Fruit fly (Drosophila melanogaster) whole organism, embryonic: ENCODE data around the gene Dbp21E2.

Source experiments
- CG10147 ChIP-seq: fragments of 200-800 bp; sonication (Bioruptor generic); optimal IDR thresholded peaks from 2 replicates; lab custom pipeline; 2019; ENCODE audit warnings: missing biosample characterization, mild to moderate bottlenecking, missing genetic modification characterization, moderate library complexity
- CG1024 ChIP-seq: fragments of 200-800 bp; sonication (Bioruptor generic); IDR thresholded peaks from 2 replicates; pipeline ENCODE4 v1.3.6; 2022; ENCODE audit warnings: missing biosample characterization, missing genetic modification characterization
- CG10654 ChIP-seq: fragments of 200-800 bp; sonication (Bioruptor generic); optimal IDR thresholded peaks from 2 replicates; lab custom pipeline; 2016; ENCODE audit warnings: missing biosample characterization, missing genetic modification characterization
- CG11696 ChIP-seq: fragments of 200-800 bp; sonication (Bioruptor generic); IDR thresholded peaks from 2 replicates; pipeline ENCODE4 v1.3.6; 2022; ENCODE audit warnings: missing biosample characterization, missing genetic modification characterization
- CG12299 ChIP-seq: fragments of 200-800 bp; sonication (Bioruptor generic); optimal IDR thresholded peaks from 2 replicates; lab custom pipeline; 2018; ENCODE audit warnings: missing biosample characterization, mild to moderate bottlenecking, missing genetic modification characterization
- CG14441 ChIP-seq: fragments of 200-800 bp; sonication (Bioruptor generic); IDR thresholded peaks from 2 replicates; pipeline ENCODE4 v1.3.6; 2022; ENCODE audit warnings: missing biosample characterization, missing genetic modification characterization
- CG15011 ChIP-seq: fragments of 200-800 bp; sonication (Bioruptor generic); optimal IDR thresholded peaks from 3 replicates; lab custom pipeline; 2018; ENCODE audit warnings: missing biosample characterization, mild to moderate bottlenecking, missing genetic modification characterization
- CG15601 ChIP-seq: fragments of 200-800 bp; sonication (Bioruptor generic); optimal IDR thresholded peaks from 3 replicates; lab custom pipeline; 2019; ENCODE audit warnings: missing biosample characterization, mild to moderate bottlenecking, missing genetic modification characterization, moderate library complexity
- CG1647 ChIP-seq: fragments of 200-800 bp; sonication (Bioruptor generic); optimal IDR thresholded peaks from 3 replicates; lab custom pipeline; 2016; ENCODE audit warnings: missing biosample characterization, missing genetic modification characterization
- CG18599 ChIP-seq: fragments of 200-800 bp; sonication (Bioruptor generic); optimal IDR thresholded peaks from 3 replicates; lab custom pipeline; 2017; ENCODE audit warnings: missing biosample characterization, missing genetic modification characterization, mild to moderate bottlenecking, moderate library complexity, missing genetic modification reagents
- CG30020 ChIP-seq: fragments of 200-800 bp; optimal IDR thresholded peaks from 2 replicates; lab custom pipeline; 2019; ENCODE audit warnings: missing biosample characterization, mild to moderate bottlenecking, missing genetic modification characterization, moderate library complexity
- CG3281 ChIP-seq: fragments of 200-800 bp; sonication (Bioruptor generic); optimal IDR thresholded peaks from 3 replicates; lab custom pipeline; 2017; ENCODE audit warnings: missing biosample characterization, mild to moderate bottlenecking, missing genetic modification characterization
- CG33557 ChIP-seq: fragments of 200-800 bp; sonication (Bioruptor generic); optimal IDR thresholded peaks from 2 replicates; lab custom pipeline; 2019; ENCODE audit warnings: missing biosample characterization, mild to moderate bottlenecking, missing genetic modification characterization, moderate library complexity
- CG3407 ChIP-seq: fragments of 200-800 bp; sonication (Bioruptor generic); optimal IDR thresholded peaks from 2 replicates; lab custom pipeline; 2018; ENCODE audit warnings: missing biosample characterization, mild to moderate bottlenecking, missing genetic modification characterization
- CG5180 ChIP-seq: fragments of 200-800 bp; sonication (Bioruptor generic); optimal IDR thresholded peaks from 3 replicates; lab custom pipeline; 2017; ENCODE audit warnings: missing biosample characterization, missing genetic modification characterization, mild to moderate bottlenecking, moderate library complexity, missing genetic modification reagents
- CG6765 ChIP-seq: fragments of 200-800 bp; sonication (Bioruptor generic); optimal IDR thresholded peaks from 3 replicates; lab custom pipeline; 2017; ENCODE audit warnings: missing biosample characterization, mild to moderate bottlenecking, missing genetic modification characterization
- CG7372 ChIP-seq: fragments of 200-800 bp; sonication (Bioruptor generic); IDR thresholded peaks from 2 replicates; pipeline ENCODE4 v1.3.6; 2022; ENCODE audit warnings: missing biosample characterization, missing genetic modification characterization
- CG7556 ChIP-seq: fragments of 200-800 bp; sonication (Bioruptor generic); optimal IDR thresholded peaks from 2 replicates; lab custom pipeline; 2017; ENCODE audit warnings: missing biosample characterization, mild to moderate bottlenecking, missing genetic modification characterization
- CG8290 ChIP-seq, 3 experiments: fragments of 200-800 bp; sonication (Bioruptor generic); optimal IDR thresholded peaks; 2 replicates each; lab custom pipeline; 2016 to 2019; ENCODE audit warnings: missing biosample characterization in 3 of 3, missing genetic modification characterization in 3 of 3, mild to moderate bottlenecking in 2 of 3, moderate library complexity in 1 of 3
- CG8359 ChIP-seq: fragments of 200-800 bp; sonication (Bioruptor generic); optimal IDR thresholded peaks from 2 replicates; lab custom pipeline; 2017; ENCODE audit warnings: missing biosample characterization, mild to moderate bottlenecking, missing genetic modification characterization, borderline replicate concordance
- CG8478 ChIP-seq: fragments of >200 bp; optimal IDR thresholded peaks from 2 replicates; lab custom pipeline; 2018
- Chrac-16 ChIP-seq: fragments of 200-800 bp; sonication (Bioruptor generic); optimal IDR thresholded peaks from 3 replicates; lab custom pipeline; 2016; ENCODE audit warnings: missing biosample characterization, missing genetic modification characterization
- CoRest ChIP-seq: fragments of 200-800 bp; sonication (Bioruptor generic); optimal IDR thresholded peaks from 3 replicates; lab custom pipeline; 2018; ENCODE audit warnings: missing biosample characterization, mild to moderate bottlenecking, missing genetic modification characterization, moderate library complexity
- D19A ChIP-seq: fragments of 200-800 bp; optimal IDR thresholded peaks from 3 replicates; lab custom pipeline; 2019; ENCODE audit warnings: missing biosample characterization, mild to moderate bottlenecking, missing genetic modification characterization, moderate library complexity
- Fer1 ChIP-seq: fragments of 200-800 bp; sonication (Bioruptor generic); optimal IDR thresholded peaks from 2 replicates; lab custom pipeline; 2017; ENCODE audit warnings: missing biosample characterization, mild to moderate bottlenecking, missing genetic modification characterization
- Fer2 ChIP-seq: fragments of 200-800 bp; sonication (Bioruptor generic); optimal IDR thresholded peaks from 2 replicates; lab custom pipeline; 2018; ENCODE audit warnings: missing biosample characterization, mild to moderate bottlenecking, missing genetic modification characterization, moderate library complexity
- Fer3 ChIP-seq: fragments of 200-800 bp; sonication (Bioruptor generic); optimal IDR thresholded peaks from 2 replicates; lab custom pipeline; 2018; ENCODE audit warnings: missing biosample characterization, mild to moderate bottlenecking, missing genetic modification characterization, moderate library complexity
- HHEX ChIP-seq: fragments of 200-800 bp; sonication (Bioruptor generic); optimal IDR thresholded peaks from 3 replicates; lab custom pipeline; 2017; ENCODE audit warnings: missing biosample characterization, mild to moderate bottlenecking, missing genetic modification characterization, missing genetic modification reagents
- HLH54F ChIP-seq: fragments of 200-800 bp; sonication (Bioruptor generic); optimal IDR thresholded peaks from 3 replicates; lab custom pipeline; 2016; ENCODE audit warnings: missing biosample characterization, missing genetic modification characterization
- HmgZ ChIP-seq: fragments of 200-800 bp; sonication (Bioruptor generic); optimal IDR thresholded peaks from 2 replicates; lab custom pipeline; 2018; ENCODE audit warnings: missing biosample characterization, mild to moderate bottlenecking, missing genetic modification characterization
- MESR4 ChIP-seq: fragments of 200-800 bp; sonication (Bioruptor generic); optimal IDR thresholded peaks from 2 replicates; lab custom pipeline; 2018; ENCODE audit warnings: missing biosample characterization, mild to moderate bottlenecking, missing genetic modification characterization, moderate library complexity
- NC2α ChIP-seq: fragments of 200-800 bp; sonication (Bioruptor generic); optimal IDR thresholded peaks from 2 replicates; lab custom pipeline; 2016; ENCODE audit warnings: missing biosample characterization, missing genetic modification characterization
- NfI ChIP-seq: fragments of 200-800 bp; sonication (Bioruptor generic); optimal IDR thresholded peaks from 3 replicates; lab custom pipeline; 2018; ENCODE audit warnings: missing biosample characterization, mild to moderate bottlenecking, missing genetic modification characterization, moderate library complexity
- Sin3A ChIP-seq: fragments of >200 bp; optimal IDR thresholded peaks from 2 replicates; lab custom pipeline; 2018
- Sry-β ChIP-seq: fragments of 200-800 bp; sonication (Bioruptor generic); optimal IDR thresholded peaks from 2 replicates; lab custom pipeline; 2018; ENCODE audit warnings: missing biosample characterization, mild to moderate bottlenecking, missing genetic modification characterization, moderate library complexity
- bbx ChIP-seq: fragments of 200-800 bp; sonication (Bioruptor generic); IDR thresholded peaks from 2 replicates; pipeline ENCODE4 v1.3.6; 2022; ENCODE audit warnings: missing biosample characterization, missing genetic modification characterization; ENCODE audit not compliant: partially characterized antibody
- crc ChIP-seq: fragments of 200-800 bp; sonication (Bioruptor generic); optimal IDR thresholded peaks from 2 replicates; lab custom pipeline; 2016; ENCODE audit warnings: missing biosample characterization, missing genetic modification characterization
- crp ChIP-seq, 2 experiments: fragments of 200-800 bp; sonication (Bioruptor generic); optimal IDR thresholded peaks; 2 replicates in 1 of 2; 3 replicates in 1 of 2; lab custom pipeline; 2017; ENCODE audit warnings: missing biosample characterization in 2 of 2, missing genetic modification characterization in 2 of 2, mild to moderate bottlenecking in 1 of 2, moderate library complexity in 1 of 2
- disco-r ChIP-seq: fragments of 200-800 bp; sonication (Bioruptor generic); optimal IDR thresholded peaks from 2 replicates; lab custom pipeline; 2016; ENCODE audit warnings: missing biosample characterization, missing genetic modification characterization
- dmrt11E ChIP-seq: fragments of 200-800 bp; sonication (Bioruptor generic); optimal IDR thresholded peaks from 3 replicates; lab custom pipeline; 2018; ENCODE audit warnings: missing biosample characterization, mild to moderate bottlenecking, missing genetic modification characterization, moderate library complexity
- dpn ChIP-seq, 2 experiments: fragments of 200-800 bp; sonication (Bioruptor generic); optimal IDR thresholded peaks; 3 replicates each; lab custom pipeline; 2016; ENCODE audit warnings: missing biosample characterization in 2 of 2, missing genetic modification characterization in 2 of 2
- exex ChIP-seq: fragments of 200-800 bp; sonication (Bioruptor generic); optimal IDR thresholded peaks from 4 replicates; lab custom pipeline; 2018; ENCODE audit warnings: missing biosample characterization, mild to moderate bottlenecking, missing genetic modification characterization, moderate library complexity
- fd96Cb ChIP-seq: fragments of 200-800 bp; sonication (Bioruptor generic); optimal IDR thresholded peaks from 2 replicates; lab custom pipeline; 2018; ENCODE audit warnings: missing biosample characterization, mild to moderate bottlenecking, missing genetic modification characterization, moderate library complexity
- gcm ChIP-seq: fragments of 200-800 bp; sonication (Bioruptor generic); optimal IDR thresholded peaks from 2 replicates; lab custom pipeline; 2019; ENCODE audit warnings: missing biosample characterization, mild to moderate bottlenecking, missing genetic modification characterization, moderate library complexity
- gfzf ChIP-seq: fragments of 200-800 bp; sonication (Bioruptor generic); optimal IDR thresholded peaks from 2 replicates; lab custom pipeline; 2016; ENCODE audit warnings: missing biosample characterization, mild to moderate bottlenecking, missing genetic modification characterization, moderate library complexity
- org-1 ChIP-seq: fragments of 200-800 bp; sonication (Bioruptor generic); optimal IDR thresholded peaks from 2 replicates; lab custom pipeline; 2017; ENCODE audit warnings: missing biosample characterization, missing genetic modification characterization
- p53 ChIP-seq: fragments of 200-800 bp; sonication (Bioruptor generic); optimal IDR thresholded peaks from 2 replicates; lab custom pipeline; 2016; ENCODE audit warnings: missing biosample characterization, missing genetic modification characterization
- salm ChIP-seq: fragments of 200-800 bp; sonication (Bioruptor generic); optimal IDR thresholded peaks from 2 replicates; lab custom pipeline; 2018; ENCODE audit warnings: missing biosample characterization, mild to moderate bottlenecking, missing genetic modification characterization
- sug ChIP-seq: fragments of 200-800 bp; optimal IDR thresholded peaks from 2 replicates; lab custom pipeline; 2019; ENCODE audit warnings: missing biosample characterization, mild to moderate bottlenecking, missing genetic modification characterization, moderate library complexity
- tna ChIP-seq: fragments of 200-800 bp; sonication (Bioruptor generic); IDR thresholded peaks from 2 replicates; pipeline ENCODE4 v1.3.6; 2022; ENCODE audit warnings: missing biosample characterization, missing genetic modification characterization; ENCODE audit not compliant: partially characterized antibody

The Dbp21E2 gene

dm6 chr2L:841708-842107, 30.3 kb downstream of the Dbp21E2 start (continued):
- TF ChIP-seq Sry-β (GFP tag; lab: Kevin White, UChicago) (no peak), CG8290 (GFP tag; optimal IDR thresholded peaks at IDR 0.05; lab: Kevin White, UChicago) (peak; percentile 38), CG8290 (tag; optimal IDR thresholded peaks at IDR 0.05; lab: Kevin White, UChicago) (peak in 1 of 2 experiments; percentile 79), bbx (GFP tag; lab: Robert Waterston, UW) (no peak), CG7372 (GFP tag; lab: Robert Waterston, UW) (peak; percentile 63), Fer2 (tag; lab: Kevin White, UChicago) (peak; percentile 47), exex (peak; percentile 24), CG3407 (GFP tag; lab: Kevin White, UChicago) (peak; percentile 19), CG6765 (GFP tag; lab: Kevin White, UChicago) (peak; percentile 44), NC2α (no peak), CG15601 (tag; lab: Kevin White, UChicago) (peak; percentile 2), CG1024 (GFP tag; lab: Robert Waterston, UW) (peak; percentile 76), org-1 (GFP tag; lab: Kevin White, UChicago) (peak; percentile 68), crp (GFP tag; optimal IDR thresholded peaks at IDR 0.05; lab: Kevin White, UChicago) (no peak), dmrt11E (tag; lab: Kevin White, UChicago) (peak; percentile 45), D19A (tag; lab: Kevin White, UChicago) (no peak), dpn (GFP tag; optimal IDR thresholded peaks at IDR 0.05; lab: Kevin White, UChicago) (peak; percentile 74), CG14441 (GFP tag; lab: Robert Waterston, UW) (peak; percentile 81), Fer3 (peak; percentile 80), crc (no peak), CG30020 (tag; lab: Kevin White, UChicago) (no peak), MESR4 (GFP tag; lab: Kevin White, UChicago) (no peak), CG33557 (GFP tag; lab: Kevin White, UChicago) (no peak), tna (GFP tag; lab: Robert Waterston, UW) (no peak), gcm (GFP tag; lab: Kevin White, UChicago) (peak; percentile 30), salm (tag; lab: Kevin White, UChicago) (no peak), CG15011 (peak; percentile 43), CG18599 (peak; percentile 85), fd96Cb (tag; lab: Kevin White, UChicago) (peak; percentile 59), CG11696 (GFP tag; lab: Robert Waterston, UW) (peak; percentile 68), NfI (GFP tag; lab: Kevin White, UChicago) (peak; percentile 70), sug (tag; lab: Kevin White, UChicago) (peak; percentile 48), p53 (GFP tag; lab: Kevin White, UChicago) (no peak), Chrac-16 (GFP tag; lab: Kevin White, UChicago) (peak; percentile 70), CG3281 (GFP tag; lab: Kevin White, UChicago) (peak; percentile 83), CG12299 (no peak), CG7556 (GFP tag; lab: Kevin White, UChicago) (peak; percentile 60), HLH54F (GFP tag; lab: Kevin White, UChicago) (peak; percentile 62), CG8359 (GFP tag; lab: Kevin White, UChicago) (no peak), CG10147 (GFP tag; lab: Kevin White, UChicago) (peak; percentile 57), Sin3A (lab: Kevin White, UChicago) (no peak), gfzf (GFP tag; lab: Kevin White, UChicago) (no peak), CG1647 (GFP tag; lab: Kevin White, UChicago) (peak; percentile 37), CoRest (tag; lab: Kevin White, UChicago) (peak; percentile 69), HHEX (GFP tag; lab: Kevin White, UChicago) (peak; percentile 72), CG10654 (GFP tag; lab: Kevin White, UChicago) (peak; percentile 43), CG5180 (GFP tag; lab: Kevin White, UChicago) (no peak), disco-r (GFP tag; lab: Kevin White, UChicago) (peak; percentile 43), Fer1 (GFP tag; lab: Kevin White, UChicago) (peak; percentile 74), HmgZ (tag; lab: Kevin White, UChicago) (peak; percentile 52), CG8478 (no peak)
